Worm (Caenorhabditis elegans): ENCODE results near the gene nstp-5.

DNA sequence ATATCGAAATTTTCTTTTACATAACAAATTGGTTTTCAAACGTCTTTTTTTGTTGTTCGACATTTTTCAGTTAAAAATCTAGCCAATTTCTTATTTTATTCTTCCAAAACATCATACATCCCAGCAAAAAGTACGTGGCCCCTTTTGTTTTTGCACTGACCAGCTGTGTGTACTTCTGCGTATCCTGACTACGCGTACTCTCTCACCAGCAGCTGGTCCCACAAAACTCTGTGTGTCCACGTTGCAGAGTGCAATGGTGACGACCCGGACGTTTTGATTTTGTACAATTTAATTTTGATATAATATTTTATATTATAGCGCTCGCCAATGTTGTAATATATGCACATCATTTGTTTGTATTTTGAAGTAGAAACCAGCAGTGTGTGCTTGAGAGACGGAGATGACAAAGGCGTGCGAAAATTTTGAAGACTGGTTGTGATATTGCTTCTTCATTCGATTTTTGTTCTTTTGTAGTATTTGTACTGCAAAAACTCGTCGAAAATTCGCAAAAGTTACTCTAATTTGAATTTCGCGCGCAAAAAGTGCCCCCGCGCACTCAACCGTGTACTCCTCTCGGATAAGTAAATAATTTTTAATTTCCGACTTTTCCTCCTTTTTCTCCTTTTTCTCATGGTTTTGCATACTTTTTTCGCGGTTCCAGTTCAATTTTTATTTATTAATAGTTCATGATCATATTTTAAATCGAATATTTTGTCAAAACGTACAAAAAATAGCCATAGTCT is 805 bp upstream of the nstp-5 start:
- TF ChIP-seq dao-5 (tag; optimal IDR thresholded peaks at IDR 0.05) (no peak), W03F9.2 (tag; optimal IDR thresholded peaks at IDR 0.05) (no peak)
